Worm (Caenorhabditis elegans): Measurements from ENCODE around the gene srg-59.
A peak's percentile ranks its signal among the peaks of the same experiment; 100 is the strongest.

Gene srg-59

ce11 chrV:2757226-2757893, 32.2 kb upstream of the srg-59 start, which contains the start of gene srx-28:
TSS of gene srx-28 (minus strand) at chrV:2757276.
- no peak for TF ChIP-seq somi-1 (GFP tag; optimal IDR thresholded peaks at IDR 0.05)
- no peak for TF ChIP-seq akir-1 (GFP tag; optimal IDR thresholded peaks at IDR 0.05)
- no peak for TF ChIP-seq snpc-4 (GFP tag; optimal IDR thresholded peaks at IDR 0.05)
- TF ChIP-seq snpc-4 (tag; optimal IDR thresholded peaks at IDR 0.05): peak in 2 of 4 experiments; percentile 75 to 87
- TF ChIP-seq snpc-1.1 (tag; optimal IDR thresholded peaks at IDR 0.05; ENCODE audit: insufficient read depth): peak; percentile 68
- peak; percentile 33; the same call in 1 of the 2 replicates for TF ChIP-seq egrh-3 (GFP tag; IDR thresholded peaks at IDR 0.05)
- no peak for TF ChIP-seq efl-1 (GFP tag; optimal IDR thresholded peaks at IDR 0.05)
- TF ChIP-seq unc-130 (GFP tag; optimal IDR thresholded peaks at IDR 0.05): no peak
- peak; percentile 14 for TF ChIP-seq fkh-3 (tag; optimal IDR thresholded peaks at IDR 0.05)
- peak; percentile 47; the same call in 1 of the 2 replicates for TF ChIP-seq dox-1 (GFP tag; IDR thresholded peaks at IDR 0.05)
- TF ChIP-seq mcd-1 (GFP tag; IDR thresholded peaks at IDR 0.05): peak; percentile 43; the same call in 1 of the 2 replicates
- peak; percentile 26; the same call in 1 of the 2 replicates for TF ChIP-seq nfyb-1 (GFP tag; IDR thresholded peaks at IDR 0.05)
- TF ChIP-seq ztf-25 (GFP tag; IDR thresholded peaks at IDR 0.05): 0 out of 2 replicates have a peak, but pooled peaks have one; percentile 38
- TF ChIP-seq rpc-1 (optimal IDR thresholded peaks at IDR 0.05): peak; percentile 29
- TF ChIP-seq rpc-1 (tag; optimal IDR thresholded peaks at IDR 0.05): no peak
- peak; percentile 6 for TF ChIP-seq B0261.1 (tag; optimal IDR thresholded peaks at IDR 0.05)
- 0 out of 2 replicates have a peak, but pooled peaks have one; percentile 84 for TF ChIP-seq F37B4.10 (GFP tag; IDR thresholded peaks at IDR 0.05)

ce11 chrV:2753007-2753406, 27.9 kb upstream of the srg-59 start, which contains the start of gene srx-26:
TSS of gene srx-26 (minus strand) at chrV:2753107.
- TF ChIP-seq F52B5.7 (tag; optimal IDR thresholded peaks at IDR 0.05) (no peak), zim-3 (tag; optimal IDR thresholded peaks at IDR 0.05) (no peak)

ce11 chrV:2750006-2750405, 24.9 kb upstream of the srg-59 start, which contains the start of gene srx-24:
TSS of gene srx-24 (minus strand) at chrV:2750106.
- no peak for TF ChIP-seq nhr-179 (tag; optimal IDR thresholded peaks at IDR 0.05)
- TF ChIP-seq ztf-25 (GFP tag; IDR thresholded peaks at IDR 0.05): no peak
- TF ChIP-seq bed-2 (GFP tag; IDR thresholded peaks at IDR 0.05): no peak
- no peak for TF ChIP-seq T07F8.4 (tag; optimal IDR thresholded peaks at IDR 0.05)
- TF ChIP-seq gei-17 (GFP tag; optimal IDR thresholded peaks at IDR 0.05): no peak
- no peak for TF ChIP-seq ceh-100 (GFP tag; IDR thresholded peaks at IDR 0.05)
- no peak for TF ChIP-seq T26A5.8 (tag; optimal IDR thresholded peaks at IDR 0.05)
- no peak for TF ChIP-seq F39B2.1 (GFP tag; IDR thresholded peaks at IDR 0.05)
- TF ChIP-seq tlf-1 (GFP tag; optimal IDR thresholded peaks at IDR 0.05): no peak
- TF ChIP-seq nfya-1 (tag; optimal IDR thresholded peaks at IDR 0.05; ENCODE audit: borderline replicate concordance, insufficient read depth): no peak
- no peak for TF ChIP-seq rpc-1 (optimal IDR thresholded peaks at IDR 0.05)
- no peak for TF ChIP-seq rpc-1 (tag; optimal IDR thresholded peaks at IDR 0.05)
- no peak for TF ChIP-seq lsy-27 (tag; optimal IDR thresholded peaks at IDR 0.05; ENCODE audit: borderline replicate concordance, insufficient read depth)
- TF ChIP-seq K11D2.4 (GFP tag; IDR thresholded peaks at IDR 0.05): no peak
- no peak for TF ChIP-seq snpc-3.4 (tag; optimal IDR thresholded peaks at IDR 0.05)
- no peak for TF ChIP-seq Y95B8A.8 (GFP tag; IDR thresholded peaks at IDR 0.05)
- TF ChIP-seq B0019.2 (GFP tag; conservative IDR thresholded peaks at IDR 0.05): no peak

ce11 chrV:2746404-2746803, 21.3 kb upstream of the srg-59 start:
- TF ChIP-seq ztf-28 (GFP tag; IDR thresholded peaks at IDR 0.05) (no peak), snpc-4 (GFP tag; optimal IDR thresholded peaks at IDR 0.05) (no peak), snpc-4 (tag; optimal IDR thresholded peaks at IDR 0.05) (peak in 1 of 4 experiments; percentile 71), egrh-3 (GFP tag; IDR thresholded peaks at IDR 0.05) (peak; percentile 65; the same call in 1 of the 2 replicates), rec-8 (tag; optimal IDR thresholded peaks at IDR 0.05) (no peak), lin-35 (GFP tag; optimal IDR thresholded peaks at IDR 0.05) (no peak), hrde-1 (tag; optimal IDR thresholded peaks at IDR 0.05; ENCODE audit: borderline replicate concordance) (no peak), T26A5.8 (tag; optimal IDR thresholded peaks at IDR 0.05) (no peak), nfyb-1 (GFP tag; IDR thresholded peaks at IDR 0.05) (0 out of 2 replicates have a peak, but pooled peaks have one; percentile 28), D2030.7 (GFP tag; IDR thresholded peaks at IDR 0.05) (no peak)
